Fruit fly (Drosophila melanogaster): ENCODE data around the gene AsnS.

AsnS gene

dm6 chr3L:21172527-21173253 is at the start of gene AsnS, which contains the start of gene chb:
Gene AsnS, plus strand, starts transcription at chr3L:21173118.
Gene chb, plus strand, starts transcription at chr3L:21172853.
- TF ChIP-seq nau (GFP tag; optimal IDR thresholded peaks at IDR 0.05) (peak; percentile 70), trem (tag; optimal IDR thresholded peaks at IDR 0.05) (peak; percentile 79), bowl (GFP tag; IDR thresholded peaks at IDR 0.05) (peak; percentile 85), CG10147 (GFP tag; optimal IDR thresholded peaks at IDR 0.05) (peak; percentile 87), slou (GFP tag; optimal IDR thresholded peaks at IDR 0.05) (peak; percentile 80), hkb (optimal IDR thresholded peaks at IDR 0.05) (no peak), hkb (GFP tag; IDR thresholded peaks at IDR 0.05) (peak; percentile 93), CG16779 (GFP tag; IDR thresholded peaks at IDR 0.05) (no peak; the same call in 1 of the 2 replicates), CG4617 (GFP tag; optimal IDR thresholded peaks at IDR 0.05; ENCODE audit: borderline replicate concordance) (peak; percentile 39), CG12942 (GFP tag; optimal IDR thresholded peaks at IDR 0.05) (peak; percentile 68), Ssrp (tag; optimal IDR thresholded peaks at IDR 0.05) (peak; percentile 90), CG13775 (GFP tag; optimal IDR thresholded peaks at IDR 0.05) (peak; percentile 70), CG16863 (GFP tag; optimal IDR thresholded peaks at IDR 0.05) (peak; percentile 57), Stat92E (GFP tag; optimal IDR thresholded peaks at IDR 0.05) (no peak), bab2 (GFP tag; optimal IDR thresholded peaks at IDR 0.05) (peak; percentile 66), Chrac-16 (GFP tag; optimal IDR thresholded peaks at IDR 0.05) (peak; percentile 80), CG8388 (GFP tag; optimal IDR thresholded peaks at IDR 0.05) (peak; percentile 90), CG9727 (GFP tag; optimal IDR thresholded peaks at IDR 0.05) (peak; percentile 79), Sox100B (GFP tag; optimal IDR thresholded peaks at IDR 0.05) (peak; percentile 88), CG4404 (GFP tag; IDR thresholded peaks at IDR 0.05) (peak; percentile 70), peb (GFP tag; IDR thresholded peaks at IDR 0.05) (peak; percentile 87), CkIIα-i1 (GFP tag; IDR thresholded peaks at IDR 0.05) (peak; percentile 44; the same call in 1 of the 2 replicates), ac (GFP tag; optimal IDR thresholded peaks at IDR 0.05) (no peak), Antp (GFP tag; optimal IDR thresholded peaks at IDR 0.05) (peak; percentile 55), pfk (GFP tag; optimal IDR thresholded peaks at IDR 0.05) (no peak), CG15479 (GFP tag; optimal IDR thresholded peaks at IDR 0.05) (no peak), ftz-f1 (GFP tag; optimal IDR thresholded peaks at IDR 0.05) (no peak), CG17802 (tag; optimal IDR thresholded peaks at IDR 0.05) (peak; percentile 62), slbo (GFP tag; IDR thresholded peaks at IDR 0.05) (peak; percentile 96), fd3F (GFP tag; optimal IDR thresholded peaks at IDR 0.05) (peak; percentile 95), CG18599 (GFP tag; optimal IDR thresholded peaks at IDR 0.05) (peak; percentile 87), mam (GFP tag; optimal IDR thresholded peaks at IDR 0.05) (peak; percentile 85), otp (GFP tag; IDR thresholded peaks at IDR 0.05) (peak; percentile 87), Fer2 (tag; optimal IDR thresholded peaks at IDR 0.05) (peak; percentile 60), CG31224 (GFP tag; IDR thresholded peaks at IDR 0.05) (peak; percentile 88), CG4282 (GFP tag; optimal IDR thresholded peaks at IDR 0.05) (no peak), chif (GFP tag; optimal IDR thresholded peaks at IDR 0.05) (peak; percentile 64 to 72), pho (GFP tag; optimal IDR thresholded peaks at IDR 0.05) (peak; percentile 72), ems (GFP tag; optimal IDR thresholded peaks at IDR 0.05) (peak; percentile 69), Bdp1 (GFP tag; optimal IDR thresholded peaks at IDR 0.05) (peak; percentile 25), H15 (GFP tag; IDR thresholded peaks at IDR 0.05) (peak; percentile 91), CG31441 (GFP tag; IDR thresholded peaks at IDR 0.05) (peak; percentile 88), hth (optimal IDR thresholded peaks at IDR 0.05) (no peak), TFAM (GFP tag; optimal IDR thresholded peaks at IDR 0.05) (no peak), bbx (GFP tag; IDR thresholded peaks at IDR 0.05; ENCODE audit: partially characterized antibody) (no peak), sob (GFP tag; IDR thresholded peaks at IDR 0.05) (peak; percentile 89), crc (GFP tag; optimal IDR thresholded peaks at IDR 0.05) (peak; percentile 94), shn (GFP tag; optimal IDR thresholded peaks at IDR 0.05) (peak; percentile 59), CG3847 (GFP tag; IDR thresholded peaks at IDR 0.05) (peak; percentile 90), danr (GFP tag; IDR thresholded peaks at IDR 0.05) (peak; percentile 51)
